Fruit fly (Drosophila melanogaster): ENCODE data around the gene CG15198.

DNA sequence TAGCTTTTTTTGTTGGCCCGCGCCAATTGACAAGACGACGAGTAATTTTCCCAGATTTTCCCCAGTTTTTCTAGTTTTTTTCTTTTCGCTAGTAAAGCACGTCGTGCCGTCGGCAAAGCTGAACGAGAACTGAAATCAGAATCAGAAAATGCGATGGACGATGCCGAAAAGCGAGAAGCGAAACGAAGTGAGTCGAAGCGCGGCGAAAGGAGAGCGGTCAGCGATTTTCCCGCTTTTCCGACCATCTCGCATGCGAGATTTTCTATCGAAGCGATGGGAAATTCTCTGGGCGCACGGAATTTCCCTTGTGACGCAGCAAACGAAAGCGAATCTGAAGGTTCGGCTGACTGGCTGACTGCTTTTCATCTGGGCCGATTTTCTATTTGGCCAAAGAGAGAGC is 45.5 kb downstream of the CG15198 start:
- TF ChIP-seq ovo (GFP tag; optimal IDR thresholded peaks at IDR 0.05) (no peak), Mnt (GFP tag; optimal IDR thresholded peaks at IDR 0.05) (no peak), toe (GFP tag; optimal IDR thresholded peaks at IDR 0.05) (no peak), bab1 (GFP tag; optimal IDR thresholded peaks at IDR 0.05) (no peak), cic (GFP tag; optimal IDR thresholded peaks at IDR 0.05) (no peak), Hr96 (GFP tag; optimal IDR thresholded peaks at IDR 0.05) (no peak)
